Worm (Caenorhabditis elegans) whole organism, L2 larva: ENCODE data around the gene str-148.

Source experiments
- C34F6.9 ChIP-seq: fragments of 150-350 bp; optimal IDR thresholded peaks from 2 replicates; lab custom pipeline; 2014; ENCODE audit warnings: missing biosample characterization, missing genetic modification characterization
- F13H6.1 ChIP-seq: sonication (generic microtip); optimal IDR thresholded peaks from 2 replicates; lab custom pipeline; 2016; ENCODE audit warnings: missing genetic modification characterization, missing compliant biosample characterization
- Y55F3AM.14 ChIP-seq: fragments of 200-800 bp; sonication (Bioruptor generic); optimal IDR thresholded peaks from 2 replicates; lab custom pipeline; 2018; ENCODE audit warnings: mild to moderate bottlenecking, missing genetic modification characterization, missing compliant biosample characterization
- ama-1 ChIP-seq: fragments of 150-350 bp; optimal IDR thresholded peaks from 2 replicates; lab custom pipeline; 2018; ENCODE audit warnings: inconsistent platforms
- blmp-1 ChIP-seq: sonication (generic microtip); optimal IDR thresholded peaks from 2 replicates; lab custom pipeline; 2017; ENCODE audit warnings: missing genetic modification characterization, mild to moderate bottlenecking, missing compliant biosample characterization, antibody characterized with exemption, moderate library complexity; ENCODE audit not compliant: insufficient read depth
- ceh-82 ChIP-seq: fragments of 150-350 bp; optimal IDR thresholded peaks from 2 replicates; lab custom pipeline; 2014; ENCODE audit warnings: missing biosample characterization, missing genetic modification characterization
- crh-2 ChIP-seq: sonication (generic microtip); optimal IDR thresholded peaks from 2 replicates; lab custom pipeline; 2017; ENCODE audit warnings: missing biosample characterization, missing genetic modification characterization
- egl-27 ChIP-seq: sonication (generic microtip); optimal IDR thresholded peaks from 3 replicates; lab custom pipeline; 2017; ENCODE audit warnings: missing biosample characterization, missing genetic modification reagents, missing genetic modification characterization
- fos-1 ChIP-seq: fragments of 150-350 bp; optimal IDR thresholded peaks from 2 replicates; lab custom pipeline; 2014; ENCODE audit warnings: missing biosample characterization, missing genetic modification characterization
- gmeb-1 ChIP-seq: fragments of 150-350 bp; optimal IDR thresholded peaks from 2 replicates; lab custom pipeline; 2014; ENCODE audit warnings: missing biosample characterization, missing genetic modification characterization
- lin-11 ChIP-seq: fragments of 150-350 bp; sonication (generic microtip); optimal IDR thresholded peaks from 2 replicates; lab custom pipeline; 2014; ENCODE audit warnings: missing biosample characterization, missing genetic modification characterization, inconsistent platforms, mixed read lengths
- lin-13 ChIP-seq: fragments of 150-350 bp; optimal IDR thresholded peaks from 2 replicates; lab custom pipeline; 2014; ENCODE audit warnings: missing biosample characterization, missing genetic modification reagents, missing genetic modification characterization
- lsy-2 ChIP-seq, 2 experiments: fragments of 150-350 bp in 1 of 2; sonication (generic microtip) in 1 of 2; optimal IDR thresholded peaks; 2 replicates each; lab custom pipeline; 2014 to 2017; ENCODE audit warnings: missing biosample characterization in 2 of 2, missing genetic modification characterization in 2 of 2
- mab-5 ChIP-seq: fragments of 150-350 bp; optimal IDR thresholded peaks from 2 replicates; lab custom pipeline; 2014; ENCODE audit warnings: missing biosample characterization, missing genetic modification characterization
- mdl-1 ChIP-seq, 2 experiments: fragments of 150-350 bp in 1 of 2; sonication (generic microtip) in 1 of 2; optimal IDR thresholded peaks; 2 replicates each; lab custom pipeline; 2017; ENCODE audit warnings: missing biosample characterization in 2 of 2, missing genetic modification characterization in 2 of 2
- nhr-10 ChIP-seq: sonication (generic microtip); optimal IDR thresholded peaks from 2 replicates; lab custom pipeline; 2017; ENCODE audit warnings: missing biosample characterization, missing genetic modification characterization
- nhr-12 ChIP-seq: fragments of 150-350 bp; optimal IDR thresholded peaks from 2 replicates; lab custom pipeline; 2014; ENCODE audit warnings: missing biosample characterization, missing genetic modification characterization
- nhr-129 ChIP-seq: fragments of 150-350 bp; optimal IDR thresholded peaks from 2 replicates; lab custom pipeline; 2014; ENCODE audit warnings: missing biosample characterization, missing genetic modification characterization
- nhr-23 ChIP-seq: fragments of 150-350 bp; optimal IDR thresholded peaks from 2 replicates; lab custom pipeline; 2014; ENCODE audit warnings: missing biosample characterization, missing genetic modification reagents, missing genetic modification characterization
- nhr-237 ChIP-seq: fragments of 150-350 bp; optimal IDR thresholded peaks from 2 replicates; lab custom pipeline; 2014; ENCODE audit warnings: missing biosample characterization, missing genetic modification characterization
- nhr-25 ChIP-seq: fragments of 150-350 bp; sonication (generic microtip); optimal IDR thresholded peaks from 3 replicates; lab custom pipeline; 2014; ENCODE audit warnings: missing biosample characterization, missing genetic modification characterization
- nhr-6 ChIP-seq: fragments of 150-350 bp; optimal IDR thresholded peaks from 2 replicates; lab custom pipeline; 2014; ENCODE audit warnings: missing biosample characterization, missing genetic modification characterization
- sem-4 ChIP-seq: fragments of 150-350 bp; optimal IDR thresholded peaks from 2 replicates; lab custom pipeline; 2014; ENCODE audit warnings: missing biosample characterization, missing genetic modification reagents, missing genetic modification characterization
- sma-3 ChIP-seq: sonication (generic microtip); optimal IDR thresholded peaks from 2 replicates; lab custom pipeline; 2016; ENCODE audit warnings: missing genetic modification reagents, missing genetic modification characterization, missing compliant biosample characterization
- sma-9 ChIP-seq, 2 experiments: fragments of 150-350 bp in 1 of 2; sonication (generic microtip) in 1 of 2; optimal IDR thresholded peaks; 2 replicates each; lab custom pipeline; 2014 to 2016; ENCODE audit warnings: missing genetic modification characterization in 2 of 2, mild to moderate bottlenecking in 1 of 2, missing biosample characterization in 1 of 2, missing compliant biosample characterization in 1 of 2, missing genetic modification reagents in 1 of 2, moderate library complexity in 1 of 2
- unc-39 ChIP-seq: fragments of 150-350 bp; optimal IDR thresholded peaks from 2 replicates; lab custom pipeline; 2014; ENCODE audit warnings: missing biosample characterization, missing genetic modification characterization
- unc-55 ChIP-seq: fragments of 150-350 bp; sonication (generic microtip); optimal IDR thresholded peaks from 3 replicates; lab custom pipeline; 2014; ENCODE audit warnings: missing biosample characterization, missing genetic modification reagents, missing genetic modification characterization
- unc-62 ChIP-seq: fragments of 150-350 bp; optimal IDR thresholded peaks from 2 replicates; lab custom pipeline; 2014; ENCODE audit warnings: missing biosample characterization, missing genetic modification reagents, missing genetic modification characterization
- ztf-1 ChIP-seq: fragments of 200-800 bp; sonication (Bioruptor generic); conservative IDR thresholded peaks from 2 replicates; pipeline ENCODE4 v1.3.6; 2022; ENCODE audit warnings: missing genetic modification characterization, missing compliant biosample characterization
- ztf-11 ChIP-seq: sonication (generic microtip); optimal IDR thresholded peaks from 2 replicates; lab custom pipeline; 2017; ENCODE audit warnings: missing biosample characterization, missing genetic modification characterization
- ztf-4 ChIP-seq: fragments of 150-350 bp; optimal IDR thresholded peaks from 2 replicates; lab custom pipeline; 2014; ENCODE audit warnings: missing biosample characterization, missing genetic modification characterization

Gene str-148

ce11 chrII:1075424-1075823, 29.6 kb downstream of the str-148 start, which contains the start of gene K02E7.11:
Gene K02E7.11 (minus strand): TSS chrII:1075524.
- TF ChIP-seq ztf-4 (no peak), ama-1 (no peak), C34F6.9 (tag; lab: Kevin White, UChicago) (no peak), fos-1 (tag; lab: Kevin White, UChicago) (no peak), ceh-82 (no peak), nhr-6 (tag; lab: Kevin White, UChicago) (no peak), unc-39 (tag; lab: Kevin White, UChicago) (no peak), nhr-10 (tag; lab: Kevin White, UChicago) (no peak)

- TF ChIP-seq gmeb-1 (tag; lab: Kevin White, UChicago) = no peak
These were observed 37.1 kb downstream of the str-148 start, which contains the start of gene K02E7.1 for ce11 chrII:1082859-1083258. Gene K02E7.1 (plus strand): TSS chrII:1083159.

ce11 chrII:1084899-1085298, 39.1 kb downstream of the str-148 start:
- no peak for TF ChIP-seq ceh-82
- TF ChIP-seq egl-27 = peak; percentile 60
- peak; percentile 38 for TF ChIP-seq lin-13 (GFP tag; lab: Kevin White, UChicago)
- peak; percentile 46 for TF ChIP-seq unc-55 (GFP tag; lab: Kevin White, UChicago)
- no peak for TF ChIP-seq nhr-237 (tag; lab: Kevin White, UChicago)
- TF ChIP-seq Y55F3AM.14 (GFP tag; lab: Kevin White, UChicago) = no peak
- peak; percentile 48 for TF ChIP-seq crh-2 (tag; lab: Kevin White, UChicago)
- no peak for TF ChIP-seq nhr-10 (tag; lab: Kevin White, UChicago)
- no peak for TF ChIP-seq fos-1 (tag; lab: Kevin White, UChicago)
- peak; percentile 30 to 69 for TF ChIP-seq lsy-2 (tag; optimal IDR thresholded peaks at IDR 0.05; lab: Kevin White, UChicago)
- no peak for TF ChIP-seq unc-62
- TF ChIP-seq sma-3 = no peak
- no peak for TF ChIP-seq mdl-1 (tag; optimal IDR thresholded peaks at IDR 0.05; lab: Kevin White, UChicago)
- TF ChIP-seq F13H6.1 (tag; lab: Kevin White, UChicago) = peak; percentile 90
- TF ChIP-seq mab-5 (tag; lab: Kevin White, UChicago) = peak; percentile 33
- no peak for TF ChIP-seq unc-39 (tag; lab: Kevin White, UChicago)
- TF ChIP-seq sma-9 (GFP tag; optimal IDR thresholded peaks at IDR 0.05; lab: Kevin White, UChicago) = peak; percentile 74
- no peak for TF ChIP-seq sma-9 (tag; optimal IDR thresholded peaks at IDR 0.05; lab: Kevin White, UChicago)
- TF ChIP-seq sem-4 = no peak
- peak; percentile 57 for TF ChIP-seq C34F6.9 (tag; lab: Kevin White, UChicago)
- TF ChIP-seq ztf-11 (tag; lab: Kevin White, UChicago) = no peak
- TF ChIP-seq lin-11 (tag; lab: Kevin White, UChicago) = no peak
- TF ChIP-seq nhr-129 = peak; percentile 71

ce11 chrII:1085546-1085945, 39.8 kb downstream of the str-148 start:
- TF ChIP-seq unc-55 (GFP tag; lab: Kevin White, UChicago) = no peak
- no peak for TF ChIP-seq nhr-12 (tag; lab: Kevin White, UChicago)
- TF ChIP-seq nhr-23 (tag; lab: Kevin White, UChicago) = no peak
- no peak for TF ChIP-seq lsy-2 (tag; optimal IDR thresholded peaks at IDR 0.05; lab: Kevin White, UChicago)
- TF ChIP-seq sem-4 = no peak

DNA sequence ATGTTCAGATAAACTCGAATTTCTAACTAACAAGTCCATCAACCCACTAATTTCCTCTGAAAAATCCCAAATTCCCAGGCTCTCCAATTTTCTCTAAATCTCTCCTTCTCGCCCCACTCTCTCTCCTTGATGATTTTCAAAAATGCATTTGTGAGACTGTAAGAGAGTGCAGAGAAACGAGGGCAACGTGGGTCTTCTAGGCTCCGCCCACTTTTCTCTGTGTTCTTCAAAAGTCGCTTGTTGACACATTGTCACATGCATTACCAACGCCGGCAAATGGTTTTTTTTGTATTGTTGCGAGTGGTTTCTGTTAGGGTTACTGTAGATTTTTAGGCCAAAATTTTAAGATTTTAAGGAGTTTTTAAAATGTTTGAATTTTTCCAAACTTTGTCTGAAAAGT, 40.7 kb downstream of the str-148 start:
- TF ChIP-seq nhr-12 (tag; lab: Kevin White, UChicago) (no peak), sma-9 (GFP tag; optimal IDR thresholded peaks at IDR 0.05; lab: Kevin White, UChicago) (peak; percentile 3), sma-9 (tag; optimal IDR thresholded peaks at IDR 0.05; lab: Kevin White, UChicago) (no peak), nhr-25 (peak; percentile 26), ztf-4 (no peak), mdl-1 (tag; optimal IDR thresholded peaks at IDR 0.05; lab: Kevin White, UChicago) (peak in 1 of 2 experiments; percentile 11)

ce11 chrII:1088527-1089230, 42.9 kb downstream of the str-148 start:
- no peak for TF ChIP-seq ztf-1 (GFP tag; lab: Robert Waterston, UW)
- peak; percentile 51 for TF ChIP-seq blmp-1 (tag; lab: Kevin White, UChicago)
- peak; percentile 2 for TF ChIP-seq F13H6.1 (tag; lab: Kevin White, UChicago)
- TF ChIP-seq nhr-25 = peak; percentile 67
